Fruit fly (Drosophila melanogaster) whole organism, prepupa: Measurements from ENCODE around the gene CG18417.

ENCODE experiments used
- Blimp-1 ChIP-seq: fragments of 200-800 bp; sonication (Bioruptor generic); optimal IDR thresholded peaks from 3 replicates; lab custom pipeline; 2017; ENCODE audit warnings: missing biosample characterization, missing genetic modification characterization, mild to moderate bottlenecking, moderate library complexity, missing genetic modification reagents
- CG31627 ChIP-seq: fragments of 200-800 bp; sonication (Bioruptor generic); optimal IDR thresholded peaks from 3 replicates; lab custom pipeline; 2016; ENCODE audit warnings: missing biosample characterization, missing genetic modification characterization
- CG34406 ChIP-seq: fragments of 200-800 bp; sonication (Bioruptor generic); optimal IDR thresholded peaks from 3 replicates; lab custom pipeline; 2016; ENCODE audit warnings: missing biosample characterization, missing genetic modification characterization
- CG6808 ChIP-seq: fragments of 200-800 bp; sonication (Bioruptor generic); optimal IDR thresholded peaks from 3 replicates; lab custom pipeline; 2017; ENCODE audit warnings: missing biosample characterization, missing genetic modification characterization, mild to moderate bottlenecking, moderate library complexity, missing genetic modification reagents
- CG8632 ChIP-seq: fragments of 200-800 bp; sonication (Bioruptor generic); optimal IDR thresholded peaks from 3 replicates; lab custom pipeline; 2016; ENCODE audit warnings: missing biosample characterization, missing genetic modification characterization
- Lpt ChIP-seq: fragments of 200-800 bp; sonication (Bioruptor generic); optimal IDR thresholded peaks from 3 replicates; lab custom pipeline; 2016; ENCODE audit warnings: missing biosample characterization, missing genetic modification characterization
- net ChIP-seq: fragments of 200-800 bp; sonication (Bioruptor generic); optimal IDR thresholded peaks from 3 replicates; lab custom pipeline; 2016; ENCODE audit warnings: missing biosample characterization, missing genetic modification characterization
- svp ChIP-seq: fragments of 200-800 bp; sonication (Bioruptor generic); peaks from one replicate; lab custom pipeline; 2016; ENCODE audit warnings: missing biosample characterization, missing genetic modification characterization

DNA sequence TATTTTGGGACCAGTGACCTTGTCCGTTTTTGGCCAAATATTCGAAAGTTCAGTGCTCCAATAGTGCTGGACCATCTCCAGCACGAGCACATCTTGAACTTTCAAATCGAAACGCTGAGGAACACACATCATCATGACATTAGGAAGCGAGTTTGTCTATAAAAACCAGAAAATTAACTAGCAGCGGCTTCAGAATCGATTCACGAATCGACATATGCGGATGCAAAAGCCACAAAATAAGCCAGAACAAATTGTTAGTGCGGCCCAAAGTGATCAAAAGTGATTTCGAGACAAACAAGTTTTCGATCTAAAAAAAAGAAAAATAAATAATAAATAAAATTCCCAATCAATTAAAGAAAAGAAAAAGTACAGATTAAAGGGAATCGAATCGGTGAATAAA lies 9.4 kb upstream of the CG18417 start, which contains the start of gene CG8563:
- no peak for TF ChIP-seq CG6808 (GFP tag; lab: Kevin White, UChicago)
- no peak for TF ChIP-seq net
- no peak for TF ChIP-seq CG8632
- no peak for TF ChIP-seq CG31627 (GFP tag; lab: Kevin White, UChicago)
- TF ChIP-seq Blimp-1 (GFP tag; lab: Kevin White, UChicago): no peak
- TF ChIP-seq svp (GFP tag; lab: Kevin White, UChicago): no peak
- no peak for TF ChIP-seq Lpt (GFP tag; lab: Kevin White, UChicago)
- TF ChIP-seq CG34406: no peak
